Worm (Caenorhabditis elegans): ENCODE results near the gene gst-7.
"Not testable (repeated sequence)": the region's sequence is repeated elsewhere in the genome, so short reads cannot be mapped to it uniquely, and the experiment has no call there.

DNA sequence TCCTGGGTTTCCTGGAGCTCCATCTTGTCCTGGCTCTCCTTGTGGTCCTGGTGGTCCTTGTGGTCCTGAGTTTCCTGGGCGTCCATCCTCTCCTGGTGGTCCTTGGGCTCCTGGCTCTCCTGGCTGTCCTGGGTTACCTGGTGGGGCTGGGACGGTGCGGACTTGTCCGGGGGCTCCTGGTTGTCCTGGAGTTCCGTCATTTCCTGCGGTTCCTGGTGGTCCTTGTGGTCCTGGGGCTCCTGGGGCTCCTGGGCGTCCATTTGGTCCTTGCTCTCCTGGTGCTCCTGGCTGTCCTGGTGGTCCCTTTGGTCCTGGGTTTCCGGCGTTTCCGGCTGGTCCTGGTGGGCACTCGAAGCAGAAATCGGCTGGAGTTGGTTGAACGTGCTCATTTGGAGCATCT, 9.5 kb upstream of the gst-7 start:
- not testable (repeated sequence) for TF ChIP-seq flt-1 (GFP tag; IDR thresholded peaks at IDR 0.05); hmbx-1 (tag; optimal IDR thresholded peaks at IDR 0.05); ama-1 (optimal IDR thresholded peaks at IDR 0.05)

All from whole organism, early embryonic.